Worm (Caenorhabditis elegans) whole organism, L1 larva: Measurements from ENCODE around the gene par-1.

ENCODE experiments used
- F16B12.6 ChIP-seq: fragments of 150-350 bp; optimal IDR thresholded peaks from 2 replicates; lab custom pipeline; 2014; ENCODE audit warnings: missing biosample characterization, missing genetic modification characterization
- aha-1 ChIP-seq: fragments of 150-350 bp; optimal IDR thresholded peaks from 2 replicates; lab custom pipeline; 2014; ENCODE audit warnings: missing biosample characterization, missing genetic modification characterization
- alr-1 ChIP-seq: fragments of 200-800 bp; sonication (Bioruptor generic); optimal IDR thresholded peaks from 2 replicates; lab custom pipeline; 2018; ENCODE audit warnings: borderline replicate concordance, mild to moderate bottlenecking, missing genetic modification characterization, missing compliant biosample characterization
- ceh-8 ChIP-seq: fragments of 200-800 bp; sonication (Bioruptor generic); optimal IDR thresholded peaks from 2 replicates; lab custom pipeline; 2018; ENCODE audit warnings: mild to moderate bottlenecking, missing genetic modification characterization, moderate library complexity, missing compliant biosample characterization
- ceh-88 ChIP-seq: fragments of 200-800 bp; sonication (Bioruptor generic); IDR thresholded peaks from 2 replicates; pipeline ENCODE4 v1.3.6; 2022; ENCODE audit warnings: missing genetic modification characterization, missing compliant biosample characterization
- ceh-90 ChIP-seq: sonication (generic microtip); optimal IDR thresholded peaks from 2 replicates; lab custom pipeline; 2016; ENCODE audit warnings: missing genetic modification characterization, missing compliant biosample characterization
- egl-27 ChIP-seq, 2 experiments: fragments of 150-350 bp in 1 of 2; sonication (generic microtip); optimal IDR thresholded peaks; 3 replicates each; lab custom pipeline; 2017 to 2018; ENCODE audit warnings: missing biosample characterization in 2 of 2, missing genetic modification characterization in 2 of 2, missing genetic modification reagents in 2 of 2
- elt-2 ChIP-seq: sonication (generic microtip); optimal IDR thresholded peaks from 2 replicates; lab custom pipeline; 2016; ENCODE audit warnings: missing genetic modification characterization, mild to moderate bottlenecking, inconsistent platforms, missing compliant biosample characterization, missing genetic modification reagents
- ets-5 ChIP-seq: fragments of 200-800 bp; sonication (Bioruptor generic); IDR thresholded peaks from 2 replicates; pipeline ENCODE4 v1.3.6; 2022; ENCODE audit warnings: missing genetic modification characterization, missing compliant biosample characterization
- fkh-8 ChIP-seq: sonication (generic microtip); optimal IDR thresholded peaks from 2 replicates; lab custom pipeline; 2016; ENCODE audit warnings: mild to moderate bottlenecking, missing genetic modification characterization, missing compliant biosample characterization
- fos-1 ChIP-seq: fragments of 150-350 bp; optimal IDR thresholded peaks from 2 replicates; lab custom pipeline; 2014; ENCODE audit warnings: missing biosample characterization, missing genetic modification characterization
- hlh-17 ChIP-seq: fragments of 200-800 bp; sonication (Bioruptor generic); optimal IDR thresholded peaks from 2 replicates; lab custom pipeline; 2018; ENCODE audit warnings: missing genetic modification characterization, mild to moderate bottlenecking, missing compliant biosample characterization, moderate library complexity, borderline replicate concordance
- irx-1 ChIP-seq: sonication (generic microtip); optimal IDR thresholded peaks from 2 replicates; lab custom pipeline; 2016; ENCODE audit warnings: missing genetic modification characterization, missing compliant biosample characterization
- isw-1 ChIP-seq: fragments of 200-800 bp; sonication (Bioruptor generic); IDR thresholded peaks from 2 replicates; pipeline ENCODE4 v1.3.6; 2022; ENCODE audit warnings: missing genetic modification characterization, missing compliant biosample characterization
- lin-14 ChIP-seq: fragments of 200-800 bp; sonication (Bioruptor generic); optimal IDR thresholded peaks from 2 replicates; lab custom pipeline; 2018; ENCODE audit warnings: mild to moderate bottlenecking, missing genetic modification characterization, moderate library complexity, missing compliant biosample characterization
- lin-35 ChIP-seq, 2 experiments: fragments of 150-350 bp; optimal IDR thresholded peaks; 2 replicates each; lab custom pipeline; 2014; ENCODE audit warnings: missing biosample characterization in 2 of 2, missing genetic modification characterization in 2 of 2, missing genetic modification reagents in 2 of 2
- lsy-2 ChIP-seq, 2 experiments: fragments of 150-350 bp; optimal IDR thresholded peaks; 2 replicates each; lab custom pipeline; 2014; ENCODE audit warnings: missing biosample characterization in 2 of 2, missing genetic modification characterization in 2 of 2
- mab-9 ChIP-seq: fragments of 200-800 bp; sonication (Bioruptor generic); IDR thresholded peaks from 2 replicates; pipeline ENCODE4 v1.3.6; 2022; ENCODE audit warnings: missing genetic modification reagents, missing genetic modification characterization, missing compliant biosample characterization
- nhr-12 ChIP-seq: sonication (generic microtip); optimal IDR thresholded peaks from 2 replicates; lab custom pipeline; 2017; ENCODE audit warnings: missing biosample characterization, missing genetic modification characterization
- nhr-19 ChIP-seq: fragments of 200-800 bp; sonication (Bioruptor generic); conservative IDR thresholded peaks from 2 replicates; pipeline ENCODE4 v1.3.6; 2022; ENCODE audit warnings: missing genetic modification characterization, missing compliant biosample characterization
- nhr-20 ChIP-seq: sonication (generic microtip); optimal IDR thresholded peaks from 2 replicates; lab custom pipeline; 2016; ENCODE audit warnings: mild to moderate bottlenecking, missing genetic modification characterization, missing compliant biosample characterization
- nhr-28 ChIP-seq: fragments of 150-350 bp; optimal IDR thresholded peaks from 2 replicates; lab custom pipeline; 2014; ENCODE audit warnings: missing biosample characterization, missing genetic modification characterization
- nhr-71 ChIP-seq: sonication (generic microtip); optimal IDR thresholded peaks from 2 replicates; lab custom pipeline; 2016; ENCODE audit warnings: mild to moderate bottlenecking, missing genetic modification characterization, moderate library complexity, missing compliant biosample characterization
- nhr-76 ChIP-seq: sonication (generic microtip); optimal IDR thresholded peaks from 2 replicates; lab custom pipeline; 2017; ENCODE audit warnings: missing biosample characterization, missing genetic modification characterization
- nhr-84 ChIP-seq: sonication (generic microtip); optimal IDR thresholded peaks from 2 replicates; lab custom pipeline; 2017; ENCODE audit warnings: missing biosample characterization, missing genetic modification characterization
- nhr-85 ChIP-seq: sonication (generic microtip); peaks from one replicate; lab custom pipeline; 2016; ENCODE audit warnings: missing genetic modification characterization, inconsistent platforms, missing compliant biosample characterization
- nhr-90 ChIP-seq: sonication (generic microtip); optimal IDR thresholded peaks from 2 replicates; lab custom pipeline; 2016; ENCODE audit warnings: mild to moderate bottlenecking, missing genetic modification characterization, missing compliant biosample characterization; ENCODE audit not compliant: poor library complexity
- pax-3 ChIP-seq: fragments of 200-800 bp; sonication (Bioruptor generic); optimal IDR thresholded peaks from 2 replicates; lab custom pipeline; 2018; ENCODE audit warnings: mild to moderate bottlenecking, missing genetic modification characterization, moderate library complexity, missing compliant biosample characterization
- pqm-1 ChIP-seq: sonication (generic microtip); optimal IDR thresholded peaks from 3 replicates; lab custom pipeline; 2017; ENCODE audit warnings: missing biosample characterization, missing genetic modification characterization
- rnt-1 ChIP-seq: sonication (generic microtip); optimal IDR thresholded peaks from 2 replicates; lab custom pipeline; 2016; ENCODE audit warnings: mild to moderate bottlenecking, missing genetic modification characterization, moderate library complexity, missing compliant biosample characterization
- skn-1 ChIP-seq: fragments of 150-350 bp; optimal IDR thresholded peaks from 2 replicates; lab custom pipeline; 2014; ENCODE audit warnings: missing biosample characterization, missing genetic modification characterization
- snpc-4 ChIP-seq: fragments of 150-350 bp; optimal IDR thresholded peaks from 2 replicates; lab custom pipeline; 2014; ENCODE audit warnings: missing biosample characterization, missing genetic modification characterization
- snu-23 ChIP-seq: sonication (generic microtip); optimal IDR thresholded peaks from 2 replicates; lab custom pipeline; 2016; ENCODE audit warnings: missing genetic modification characterization, missing compliant biosample characterization
- sox-4 ChIP-seq: sonication (generic microtip); optimal IDR thresholded peaks from 2 replicates; lab custom pipeline; 2016; ENCODE audit warnings: missing genetic modification characterization, missing compliant biosample characterization
- swsn-7 ChIP-seq: sonication (generic microtip); optimal IDR thresholded peaks from 2 replicates; lab custom pipeline; 2016; ENCODE audit warnings: missing genetic modification characterization, missing compliant biosample characterization
- tlp-1 ChIP-seq: fragments of 150-350 bp; optimal IDR thresholded peaks from 2 replicates; lab custom pipeline; 2014; ENCODE audit warnings: missing biosample characterization, missing genetic modification characterization
- unc-130 ChIP-seq: fragments of 150-350 bp; optimal IDR thresholded peaks from 2 replicates; lab custom pipeline; 2017; ENCODE audit warnings: missing biosample characterization, missing genetic modification characterization, inconsistent platforms
- unc-62 ChIP-seq: fragments of 150-350 bp; optimal IDR thresholded peaks from 2 replicates; lab custom pipeline; 2014; ENCODE audit warnings: missing biosample characterization, missing genetic modification reagents, missing genetic modification characterization
- vab-15 ChIP-seq: sonication (generic microtip); optimal IDR thresholded peaks from 2 replicates; lab custom pipeline; 2017; ENCODE audit warnings: missing genotype, mild to moderate bottlenecking, missing genetic modification characterization, missing compliant biosample characterization
- xbp-1 ChIP-seq: sonication (generic microtip); optimal IDR thresholded peaks from 2 replicates; lab custom pipeline; 2016; ENCODE audit warnings: missing genetic modification characterization, missing compliant biosample characterization
- ztf-11 ChIP-seq, 2 experiments: sonication (generic microtip); optimal IDR thresholded peaks; 2 replicates each; lab custom pipeline; 2016 to 2017; ENCODE audit warnings: missing genetic modification characterization in 2 of 2, missing biosample characterization in 1 of 2, missing compliant biosample characterization in 1 of 2
- ztf-4 ChIP-seq: fragments of 150-350 bp; optimal IDR thresholded peaks from 2 replicates; lab custom pipeline; 2014; ENCODE audit warnings: missing biosample characterization, missing genetic modification characterization

The par-1 gene

ce11 chrV:14092403-14092802, 52.8 kb downstream of the par-1 start, which contains the start of gene D1086.3 (continued):
- TF ChIP-seq snu-23 (GFP tag; lab: Kevin White, UChicago) (peak; percentile 48), nhr-71 (tag; lab: Kevin White, UChicago) (peak; percentile 82), nhr-90 (tag; lab: Kevin White, UChicago) (peak; percentile 82), lin-14 (GFP tag; lab: Kevin White, UChicago) (peak; percentile 4), lsy-2 (tag; optimal IDR thresholded peaks at IDR 0.05; lab: Kevin White, UChicago) (peak in 1 of 2 experiments; percentile 42), unc-62 (GFP tag; lab: Kevin White, UChicago) (no peak), xbp-1 (tag; lab: Kevin White, UChicago) (peak; percentile 27), nhr-19 (peak; percentile 80), sox-4 (tag; lab: Kevin White, UChicago) (no peak), ztf-4 (tag; lab: Kevin White, UChicago) (no peak), elt-2 (tag; lab: Kevin White, UChicago) (peak; percentile 55), tlp-1 (tag; lab: Kevin White, UChicago) (no peak), snpc-4 (tag; lab: Kevin White, UChicago) (peak; percentile 98), nhr-85 (tag; lab: Kevin White, UChicago) (peak; percentile 87), F16B12.6 (tag; lab: Kevin White, UChicago) (no peak), egl-27 (tag; optimal IDR thresholded peaks at IDR 0.05; lab: Kevin White, UChicago) (no peak), mab-9 (GFP tag; lab: Robert Waterston, UW) (no peak), ets-5 (no peak), fkh-8 (no peak), fos-1 (tag; lab: Kevin White, UChicago) (no peak), nhr-84 (tag; lab: Kevin White, UChicago) (no peak), nhr-20 (peak; percentile 51), irx-1 (no peak), nhr-28 (tag; lab: Kevin White, UChicago) (no peak), ceh-90 (tag; lab: Kevin White, UChicago) (no peak), ztf-11 (tag; optimal IDR thresholded peaks at IDR 0.05; lab: Kevin White, UChicago) (no peak), isw-1 (GFP tag; lab: Robert Waterston, UW) (no peak)

ce11 chrV:14090309-14090967, 54.7 kb downstream of the par-1 start, which contains the start of the genes D1086.5 and him-5:
Gene D1086.5 (minus strand): TSS chrV:14090359.
Gene him-5 (plus strand): TSS chrV:14090426.
- TF ChIP-seq unc-130 (peak; percentile 8), aha-1 (tag; lab: Kevin White, UChicago) (no peak), vab-15 (no peak), pax-3 (tag; lab: Kevin White, UChicago) (no peak), nhr-20 (no peak), rnt-1 (tag; lab: Kevin White, UChicago) (peak; percentile 17), nhr-84 (tag; lab: Kevin White, UChicago) (no peak), lin-35 (GFP tag; optimal IDR thresholded peaks at IDR 0.05; lab: Kevin White, UChicago) (no peak), nhr-12 (tag; lab: Kevin White, UChicago) (no peak), pqm-1 (tag; lab: Kevin White, UChicago) (no peak), alr-1 (no peak), mab-9 (GFP tag; lab: Robert Waterston, UW) (no peak), swsn-7 (tag; lab: Kevin White, UChicago) (no peak), hlh-17 (GFP tag; lab: Kevin White, UChicago) (no peak), ceh-8 (no peak), skn-1 (tag; lab: Kevin White, UChicago) (no peak), ceh-88 (GFP tag; lab: Robert Waterston, UW) (no peak), nhr-76 (tag; lab: Kevin White, UChicago) (no peak)
